Fruit fly (Drosophila melanogaster) whole organism, embryonic: ENCODE data around the gene CG5273.

ENCODE experiments used
- Aef1 ChIP-seq: fragments of 200-800 bp; sonication (Bioruptor generic); IDR thresholded peaks from 3 replicates; pipeline ENCODE4 v1.3.6; 2022; ENCODE audit warnings: missing biosample characterization, missing genetic modification characterization
- Asciz ChIP-seq: fragments of 200-800 bp; sonication (Bioruptor generic); optimal IDR thresholded peaks from 2 replicates; lab custom pipeline; 2017; ENCODE audit warnings: missing biosample characterization, mild to moderate bottlenecking, missing genetic modification characterization, missing genetic modification reagents
- BtbVII ChIP-seq: fragments of 200-800 bp; sonication (Bioruptor generic); optimal IDR thresholded peaks from 3 replicates; lab custom pipeline; 2017; ENCODE audit warnings: missing biosample characterization, mild to moderate bottlenecking, missing genetic modification characterization
- CG10274 ChIP-seq: fragments of 200-800 bp; sonication (Bioruptor generic); optimal IDR thresholded peaks from 3 replicates; lab custom pipeline; 2017; ENCODE audit warnings: missing biosample characterization, mild to moderate bottlenecking, missing genetic modification characterization
- CG12071 ChIP-seq: fragments of 200-800 bp; sonication (Bioruptor generic); optimal IDR thresholded peaks from 3 replicates; lab custom pipeline; 2018; ENCODE audit warnings: missing biosample characterization, mild to moderate bottlenecking, missing genetic modification characterization
- CG15479 ChIP-seq: fragments of 200-800 bp; sonication (Bioruptor generic); optimal IDR thresholded peaks from 3 replicates; lab custom pipeline; 2019; ENCODE audit warnings: missing biosample characterization, mild to moderate bottlenecking, missing genetic modification characterization, moderate library complexity
- CG17359 ChIP-seq: fragments of 200-800 bp; sonication (Bioruptor generic); optimal IDR thresholded peaks from 3 replicates; lab custom pipeline; 2018; ENCODE audit warnings: missing biosample characterization, mild to moderate bottlenecking, missing genetic modification characterization, moderate library complexity
- CG18476 ChIP-seq: fragments of 200-800 bp; sonication (Bioruptor generic); optimal IDR thresholded peaks from 2 replicates; lab custom pipeline; 2016; ENCODE audit warnings: missing biosample characterization, mild to moderate bottlenecking, missing genetic modification characterization
- CG2116 ChIP-seq: fragments of 200-800 bp; sonication (Bioruptor generic); optimal IDR thresholded peaks from 3 replicates; lab custom pipeline; 2018; ENCODE audit warnings: missing biosample characterization, mild to moderate bottlenecking, missing genetic modification characterization
- CG2129 ChIP-seq: fragments of 200-800 bp; sonication (Bioruptor generic); IDR thresholded peaks from 2 replicates; pipeline ENCODE4 v1.3.6; 2022; ENCODE audit warnings: missing biosample characterization, missing genetic modification characterization; ENCODE audit not compliant: partially characterized antibody
- CG31224 ChIP-seq: fragments of 200-800 bp; sonication (Bioruptor generic); IDR thresholded peaks from 2 replicates; pipeline ENCODE4 v1.3.6; 2022; ENCODE audit warnings: missing biosample characterization, missing genetic modification characterization
- CG3407 ChIP-seq: fragments of 200-800 bp; sonication (Bioruptor generic); optimal IDR thresholded peaks from 2 replicates; lab custom pipeline; 2018; ENCODE audit warnings: missing biosample characterization, mild to moderate bottlenecking, missing genetic modification characterization
- CG7928 ChIP-seq: fragments of 200-800 bp; sonication (Bioruptor generic); optimal IDR thresholded peaks from 2 replicates; lab custom pipeline; 2017; ENCODE audit warnings: missing biosample characterization, mild to moderate bottlenecking, missing genetic modification characterization
- CG8388 ChIP-seq: fragments of 200-800 bp; sonication (Bioruptor generic); optimal IDR thresholded peaks from 2 replicates; lab custom pipeline; 2019; ENCODE audit warnings: missing biosample characterization, mild to moderate bottlenecking, missing genetic modification characterization, moderate library complexity
- CG8924 ChIP-seq: fragments of 200-800 bp; optimal IDR thresholded peaks from 3 replicates; lab custom pipeline; 2019; ENCODE audit warnings: missing biosample characterization, mild to moderate bottlenecking, missing genetic modification characterization, moderate library complexity
- CG9727 ChIP-seq: fragments of 200-800 bp; sonication (Bioruptor generic); optimal IDR thresholded peaks from 3 replicates; lab custom pipeline; 2017; ENCODE audit warnings: missing biosample characterization, mild to moderate bottlenecking, missing genetic modification characterization
- CG9876 ChIP-seq: fragments of 200-800 bp; sonication (Bioruptor generic); optimal IDR thresholded peaks from 2 replicates; lab custom pipeline; 2016; ENCODE audit warnings: missing biosample characterization, missing genetic modification characterization
- Chrac-16 ChIP-seq: fragments of 200-800 bp; sonication (Bioruptor generic); optimal IDR thresholded peaks from 3 replicates; lab custom pipeline; 2016; ENCODE audit warnings: missing biosample characterization, missing genetic modification characterization
- Doc3 ChIP-seq: fragments of 200-800 bp; sonication (Bioruptor generic); IDR thresholded peaks from 3 replicates; pipeline ENCODE4 v1.3.6; 2022; ENCODE audit warnings: missing biosample characterization, missing genetic modification characterization; ENCODE audit not compliant: partially characterized antibody
- E2f1 ChIP-seq: fragments of 200-800 bp; sonication (Bioruptor generic); IDR thresholded peaks from 2 replicates; pipeline ENCODE4 v1.3.6; 2022; ENCODE audit warnings: missing biosample characterization, missing genetic modification characterization
- HLHmδ ChIP-seq: fragments of 200-800 bp; sonication (Bioruptor generic); optimal IDR thresholded peaks from 2 replicates; lab custom pipeline; 2018; ENCODE audit warnings: missing biosample characterization, mild to moderate bottlenecking, missing genetic modification characterization, moderate library complexity
- Lim3 ChIP-seq: fragments of 200-800 bp; sonication (Bioruptor generic); IDR thresholded peaks from 2 replicates; pipeline ENCODE4 v1.3.6; 2022; ENCODE audit warnings: missing biosample characterization, missing genetic modification characterization
- Meics ChIP-seq: fragments of 200-800 bp; sonication (Bioruptor generic); optimal IDR thresholded peaks from 2 replicates; lab custom pipeline; 2017; ENCODE audit warnings: missing biosample characterization, mild to moderate bottlenecking, missing genetic modification characterization
- Mrtf ChIP-seq: fragments of 200-800 bp; sonication (Bioruptor generic); IDR thresholded peaks from 3 replicates; pipeline ENCODE4 v1.3.6; 2022; ENCODE audit warnings: missing biosample characterization, missing genetic modification characterization
- Sox100B ChIP-seq: fragments of 200-800 bp; sonication (Bioruptor generic); optimal IDR thresholded peaks from 3 replicates; lab custom pipeline; 2018; ENCODE audit warnings: missing biosample characterization, mild to moderate bottlenecking, missing genetic modification characterization
- Ssrp ChIP-seq: fragments of 200-800 bp; sonication (Bioruptor generic); optimal IDR thresholded peaks from 2 replicates; lab custom pipeline; 2018; ENCODE audit warnings: missing biosample characterization, mild to moderate bottlenecking, missing genetic modification characterization, moderate library complexity
- al ChIP-seq: fragments of 200-800 bp; sonication (Bioruptor generic); IDR thresholded peaks from 2 replicates; pipeline ENCODE4 v1.3.6; 2022; ENCODE audit warnings: missing biosample characterization, missing genetic modification characterization
- ato ChIP-seq: fragments of 200-800 bp; sonication (Bioruptor generic); IDR thresholded peaks from 2 replicates; pipeline ENCODE4 v1.3.6; 2022; ENCODE audit warnings: missing biosample characterization, missing genetic modification characterization; ENCODE audit not compliant: partially characterized antibody
- bab2 ChIP-seq: fragments of 200-800 bp; sonication (Bioruptor generic); optimal IDR thresholded peaks from 2 replicates; lab custom pipeline; 2016; ENCODE audit warnings: missing biosample characterization, missing genetic modification characterization
- bbx ChIP-seq: fragments of 200-800 bp; sonication (Bioruptor generic); IDR thresholded peaks from 2 replicates; pipeline ENCODE4 v1.3.6; 2022; ENCODE audit warnings: missing biosample characterization, missing genetic modification characterization; ENCODE audit not compliant: partially characterized antibody
- dysf ChIP-seq: fragments of 200-800 bp; sonication (Bioruptor generic); IDR thresholded peaks from 3 replicates; pipeline ENCODE4 v1.3.6; 2022; ENCODE audit warnings: missing biosample characterization, missing genetic modification characterization
- fd64A ChIP-seq: fragments of 200-800 bp; sonication (Bioruptor generic); optimal IDR thresholded peaks from 3 replicates; lab custom pipeline; 2018; ENCODE audit warnings: missing biosample characterization, mild to moderate bottlenecking, missing genetic modification characterization
- grau ChIP-seq: fragments of 200-800 bp; optimal IDR thresholded peaks from 3 replicates; lab custom pipeline; 2019; ENCODE audit warnings: missing biosample characterization, mild to moderate bottlenecking, missing genetic modification characterization, moderate library complexity
- h ChIP-seq: fragments of >200 bp; optimal IDR thresholded peaks from 2 replicates; lab custom pipeline; 2017
- ham ChIP-seq: fragments of 200-800 bp; sonication (Bioruptor generic); IDR thresholded peaks from 2 replicates; pipeline ENCODE4 v1.3.6; 2022; ENCODE audit warnings: missing biosample characterization, missing genetic modification characterization
- kay ChIP-seq: fragments of 200-800 bp; sonication (Bioruptor generic); optimal IDR thresholded peaks from 2 replicates; lab custom pipeline; 2016; ENCODE audit warnings: missing biosample characterization, missing genetic modification characterization
- kni ChIP-seq: fragments of 200-800 bp; sonication (Bioruptor generic); optimal IDR thresholded peaks from 3 replicates; lab custom pipeline; 2017; ENCODE audit warnings: mild to moderate bottlenecking, missing biosample characterization, missing genetic modification reagents, missing genetic modification characterization
- lab ChIP-seq: fragments of 200-800 bp; sonication (Bioruptor generic); optimal IDR thresholded peaks from 3 replicates; lab custom pipeline; 2017; ENCODE audit warnings: missing biosample characterization, missing genetic modification characterization, mild to moderate bottlenecking, moderate library complexity, missing genetic modification reagents
- maf-S ChIP-seq: fragments of 200-800 bp; sonication (Bioruptor generic); optimal IDR thresholded peaks from 2 replicates; lab custom pipeline; 2016; ENCODE audit warnings: missing biosample characterization, missing genetic modification characterization
- nau ChIP-seq: fragments of 200-800 bp; sonication (Bioruptor generic); optimal IDR thresholded peaks from 3 replicates; lab custom pipeline; 2017; ENCODE audit warnings: missing biosample characterization, mild to moderate bottlenecking, missing genetic modification characterization, missing genetic modification reagents
- odd ChIP-seq: fragments of 200-800 bp; sonication (Bioruptor generic); optimal IDR thresholded peaks from 2 replicates; lab custom pipeline; 2017; ENCODE audit warnings: missing biosample characterization, mild to moderate bottlenecking, missing genetic modification characterization
- pan ChIP-seq, 4 experiments: fragments of >200 bp in 3 of 4; fragments of 200-800 bp in 1 of 4; sonication (Bioruptor generic) in 1 of 4; optimal IDR thresholded peaks in 3 of 4; IDR thresholded peaks in 1 of 4; 2 replicates each; pipeline versions ENCODE4 v1.3.6 to Lab custom; 2017 to 2022; ENCODE audit warnings: missing biosample characterization in 2 of 4, missing genetic modification characterization in 2 of 4, mixed read lengths in 1 of 4
- psq ChIP-seq: fragments of 200-800 bp; sonication (Bioruptor generic); optimal IDR thresholded peaks from 2 replicates; lab custom pipeline; 2017; ENCODE audit warnings: missing biosample characterization, missing genetic modification characterization
- run ChIP-seq: fragments of 200-800 bp; sonication (Bioruptor generic); optimal IDR thresholded peaks from 3 replicates; lab custom pipeline; 2018; ENCODE audit warnings: missing biosample characterization, mild to moderate bottlenecking, missing genetic modification characterization
- sd ChIP-seq: fragments of 200-800 bp; sonication (Bioruptor generic); optimal IDR thresholded peaks from 3 replicates; lab custom pipeline; 2018; ENCODE audit warnings: missing biosample characterization, mild to moderate bottlenecking, missing genetic modification characterization, moderate library complexity
- sisA ChIP-seq: fragments of 200-800 bp; sonication (Bioruptor generic); IDR thresholded peaks from 2 replicates; pipeline ENCODE4 v1.3.6; 2022; ENCODE audit warnings: missing biosample characterization, missing genetic modification characterization

Gene CG5273

DNA sequence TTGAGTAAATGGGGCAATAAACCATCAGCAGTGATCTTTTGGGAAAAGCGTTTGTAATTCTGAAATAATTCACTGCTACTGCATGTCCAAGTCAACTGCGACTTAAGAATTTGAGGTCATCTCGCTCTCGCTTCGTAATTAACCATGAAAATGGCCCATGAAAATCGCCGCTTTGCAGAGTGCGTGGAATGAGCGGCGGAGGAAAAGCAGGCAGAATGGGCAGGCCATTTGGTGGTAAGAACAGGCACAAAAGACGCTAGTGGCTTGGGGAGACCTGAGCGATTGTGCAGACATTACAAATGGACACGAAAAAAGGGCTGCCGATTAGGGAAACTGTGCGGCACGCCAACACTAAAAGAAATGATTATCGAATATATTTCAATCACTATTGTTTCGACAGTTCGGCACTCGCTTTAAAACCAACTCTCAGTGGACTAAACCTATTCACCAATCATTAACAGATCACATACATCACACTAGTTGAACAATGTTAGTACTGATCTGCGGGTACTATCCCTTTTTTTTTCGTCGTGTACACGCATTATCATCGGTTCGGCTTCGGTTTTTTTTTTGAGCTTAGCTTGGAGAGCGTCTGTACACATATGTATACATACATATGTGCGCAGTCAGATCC, 12.2 kb downstream of the CG5273 start (continued):
- no peak for TF ChIP-seq sd (tag; lab: Kevin White, UChicago)

- TF ChIP-seq bbx, result no peak
- TF ChIP-seq Doc3 (GFP tag; lab: Robert Waterston, UW), result no peak
- no peak for TF ChIP-seq CG18476 (GFP tag; lab: Kevin White, UChicago)
- no peak for TF ChIP-seq Aef1 (GFP tag; lab: Robert Waterston, UW)
- no peak for TF ChIP-seq grau (tag; lab: Kevin White, UChicago)
- TF ChIP-seq Mrtf, result no peak
- TF ChIP-seq Sox100B (GFP tag; lab: Kevin White, UChicago), result peak; percentile 40
- TF ChIP-seq CG12071 (GFP tag; lab: Kevin White, UChicago), result peak; percentile 23
- TF ChIP-seq Meics (GFP tag; lab: Kevin White, UChicago), result peak; percentile 13
- no peak for TF ChIP-seq al
- no peak for TF ChIP-seq CG15479 (GFP tag; lab: Kevin White, UChicago)
- no peak for TF ChIP-seq CG9727 (GFP tag; lab: Kevin White, UChicago)
- no peak for TF ChIP-seq CG8388 (GFP tag; lab: Kevin White, UChicago)
- no peak for TF ChIP-seq CG2129 (GFP tag; lab: Robert Waterston, UW)
- TF ChIP-seq kay (GFP tag; lab: Kevin White, UChicago), result no peak
- TF ChIP-seq psq (GFP tag; lab: Kevin White, UChicago), result no peak
- TF ChIP-seq odd (GFP tag; lab: Kevin White, UChicago), result no peak
- TF ChIP-seq HLHmδ (GFP tag; lab: Kevin White, UChicago), result no peak
- TF ChIP-seq BtbVII (GFP tag; lab: Kevin White, UChicago), result no peak
- no peak for TF ChIP-seq CG2116 (GFP tag; lab: Kevin White, UChicago)
- TF ChIP-seq CG9876 (GFP tag; lab: Kevin White, UChicago), result no peak
- TF ChIP-seq CG7928 (GFP tag; lab: Kevin White, UChicago), result no peak
- no peak for TF ChIP-seq kni
- TF ChIP-seq E2f1 (GFP tag; lab: Robert Waterston, UW), result no peak
- TF ChIP-seq CG8924 (tag; lab: Kevin White, UChicago), result no peak
- peak; percentile 11 for TF ChIP-seq fd64A
- TF ChIP-seq CG3407, result no peak
- TF ChIP-seq CG31224, result no peak
- no peak for TF ChIP-seq Lim3
- peak; percentile 31 for TF ChIP-seq sd (tag; lab: Kevin White, UChicago)
- TF ChIP-seq CG17359, result peak; percentile 40
- no peak for TF ChIP-seq sisA (GFP tag; lab: Robert Waterston, UW)
- TF ChIP-seq Asciz (GFP tag; lab: Kevin White, UChicago), result peak; percentile 31
- TF ChIP-seq maf-S (GFP tag; lab: Kevin White, UChicago), result no peak
- TF ChIP-seq nau (GFP tag; lab: Kevin White, UChicago), result peak; percentile 25
- TF ChIP-seq ham (GFP tag; lab: Robert Waterston, UW), result no peak
- peak; percentile 3 for TF ChIP-seq bab2
- no peak for TF ChIP-seq ato (GFP tag; lab: Robert Waterston, UW)
- no peak for TF ChIP-seq h (lab: Kevin White, UChicago)
- TF ChIP-seq Ssrp (tag; lab: Kevin White, UChicago), result no peak
- TF ChIP-seq pan (optimal IDR thresholded peaks at IDR 0.05; lab: Kevin White, UChicago), result no peak
- TF ChIP-seq pan (GFP tag; optimal IDR thresholded peaks at IDR 0.05 in 1 of 2, IDR thresholded peaks at IDR 0.05 in 1 of 2), result peak in 1 of 2 experiments; percentile 5
- no peak for TF ChIP-seq Chrac-16 (GFP tag; lab: Kevin White, UChicago)
- peak; percentile 41 for TF ChIP-seq lab (GFP tag; lab: Kevin White, UChicago)
- TF ChIP-seq run (tag; lab: Kevin White, UChicago), result no peak
- TF ChIP-seq dysf, result no peak
- TF ChIP-seq CG10274, result no peak
Observed at dm6 chrX:772305-772986, 13.1 kb downstream of the CG5273 start.
